Worm (Caenorhabditis elegans) whole organism, L3 larva: Measurements from ENCODE around the gene F49E2.5.
A peak's percentile ranks its signal among the peaks of the same experiment; 100 is the strongest.

Experiments
- R02D3.7 ChIP-seq: fragments of 150-350 bp; optimal IDR thresholded peaks from 2 replicates; lab custom pipeline; 2014; ENCODE audit warnings: missing biosample characterization, missing genetic modification characterization
- aly-2 ChIP-seq: fragments of 150-350 bp; optimal IDR thresholded peaks from 2 replicates; lab custom pipeline; 2014; ENCODE audit warnings: missing biosample characterization, missing genetic modification characterization
- ama-1 ChIP-seq: fragments of 150-350 bp; optimal IDR thresholded peaks from 2 replicates; lab custom pipeline; 2018
- ceh-16 ChIP-seq: sonication (generic microtip); optimal IDR thresholded peaks from 2 replicates; lab custom pipeline; 2017; ENCODE audit warnings: missing biosample characterization, missing genetic modification characterization
- ceh-82 ChIP-seq: fragments of 150-350 bp; optimal IDR thresholded peaks from 2 replicates; lab custom pipeline; 2014; ENCODE audit warnings: missing biosample characterization, missing genetic modification characterization
- ceh-9 ChIP-seq: sonication (generic microtip); optimal IDR thresholded peaks from 2 replicates; lab custom pipeline; 2018; ENCODE audit warnings: missing biosample characterization, missing genetic modification characterization
- daf-12 ChIP-seq: fragments of 150-350 bp; optimal IDR thresholded peaks from 2 replicates; lab custom pipeline; 2014; ENCODE audit warnings: missing biosample characterization, missing genetic modification reagents, missing genetic modification characterization
- elt-1 ChIP-seq: fragments of 150-350 bp; optimal IDR thresholded peaks from 2 replicates; lab custom pipeline; 2014; ENCODE audit warnings: missing biosample characterization, missing genetic modification characterization
- elt-2 ChIP-seq: sonication (generic microtip); optimal IDR thresholded peaks from 2 replicates; lab custom pipeline; 2016; ENCODE audit warnings: missing genetic modification reagents, mild to moderate bottlenecking, missing genetic modification characterization, missing compliant biosample characterization
- fkh-2 ChIP-seq: fragments of 150-350 bp; optimal IDR thresholded peaks from 2 replicates; lab custom pipeline; 2014; ENCODE audit warnings: missing biosample characterization, missing genetic modification reagents, missing genetic modification characterization
- hmg-11 ChIP-seq: sonication (generic microtip); optimal IDR thresholded peaks from 2 replicates; lab custom pipeline; 2016; ENCODE audit warnings: missing genetic modification characterization, missing compliant biosample characterization
- jun-1 ChIP-seq: fragments of 150-350 bp; optimal IDR thresholded peaks from 2 replicates; lab custom pipeline; 2014; ENCODE audit warnings: missing biosample characterization, missing genetic modification reagents, missing genetic modification characterization
- lin-15B ChIP-seq: fragments of 150-350 bp; optimal IDR thresholded peaks from 2 replicates; lab custom pipeline; 2014; ENCODE audit warnings: missing biosample characterization, missing genetic modification characterization
- lin-39 ChIP-seq: fragments of 150-350 bp; optimal IDR thresholded peaks from 2 replicates; lab custom pipeline; 2018; ENCODE audit warnings: missing biosample characterization, missing genetic modification reagents, missing genetic modification characterization
- lsy-12 ChIP-seq: sonication (generic microtip); optimal IDR thresholded peaks from 2 replicates; lab custom pipeline; 2016; ENCODE audit warnings: mild to moderate bottlenecking, missing genetic modification characterization, missing compliant biosample characterization
- mdl-1 ChIP-seq: fragments of 150-350 bp; optimal IDR thresholded peaks from 2 replicates; lab custom pipeline; 2014; ENCODE audit warnings: missing biosample characterization, missing genetic modification characterization
- nfya-1 ChIP-seq: sonication (generic microtip); optimal IDR thresholded peaks from 2 replicates; lab custom pipeline; 2017; ENCODE audit warnings: missing genetic modification characterization, mild to moderate bottlenecking, missing compliant biosample characterization, antibody characterized with exemption, moderate library complexity; ENCODE audit not compliant: insufficient read depth
- nhr-11 ChIP-seq: fragments of 150-350 bp; optimal IDR thresholded peaks from 2 replicates; lab custom pipeline; 2014; ENCODE audit warnings: missing biosample characterization, missing genetic modification characterization
- nhr-12 ChIP-seq: fragments of 150-350 bp; optimal IDR thresholded peaks from 2 replicates; lab custom pipeline; 2014; ENCODE audit warnings: missing biosample characterization, missing genetic modification characterization
- nhr-23 ChIP-seq: fragments of 150-350 bp; optimal IDR thresholded peaks from 2 replicates; lab custom pipeline; 2014; ENCODE audit warnings: missing biosample characterization, missing genetic modification reagents, missing genetic modification characterization
- nhr-237 ChIP-seq: fragments of 150-350 bp; optimal IDR thresholded peaks from 2 replicates; lab custom pipeline; 2014; ENCODE audit warnings: missing biosample characterization, missing genetic modification characterization
- nhr-43 ChIP-seq: sonication (generic microtip); optimal IDR thresholded peaks from 2 replicates; lab custom pipeline; 2016; ENCODE audit warnings: mild to moderate bottlenecking, missing genetic modification characterization, missing compliant biosample characterization; ENCODE audit not compliant: poor library complexity, severe bottlenecking
- nhr-76 ChIP-seq: fragments of 150-350 bp; sonication (generic microtip); optimal IDR thresholded peaks from 5 replicates; lab custom pipeline; 2014; ENCODE audit warnings: missing biosample characterization, missing genetic modification characterization
- pha-4 ChIP-seq: fragments of 150-350 bp; optimal IDR thresholded peaks from 2 replicates; lab custom pipeline; 2014; ENCODE audit warnings: missing biosample characterization, missing genetic modification reagents, missing genetic modification characterization
- sea-2 ChIP-seq: fragments of 150-350 bp; sonication (generic microtip); optimal IDR thresholded peaks from 4 replicates; lab custom pipeline; 2014; ENCODE audit warnings: missing biosample characterization, missing genetic modification reagents, missing genetic modification characterization
- skn-1 ChIP-seq: fragments of 150-350 bp; optimal IDR thresholded peaks from 2 replicates; lab custom pipeline; 2014; ENCODE audit warnings: missing biosample characterization, missing genetic modification characterization
- tbx-2 ChIP-seq: sonication (generic microtip); optimal IDR thresholded peaks from 2 replicates; lab custom pipeline; 2016; ENCODE audit warnings: mild to moderate bottlenecking, missing genetic modification characterization, missing compliant biosample characterization
- unc-39 ChIP-seq: sonication (generic microtip); optimal IDR thresholded peaks from 4 replicates; lab custom pipeline; 2017; ENCODE audit warnings: missing biosample characterization, missing genetic modification characterization
- unc-62 ChIP-seq: fragments of 150-350 bp; sonication (generic microtip); optimal IDR thresholded peaks from 4 replicates; lab custom pipeline; 2014; ENCODE audit warnings: missing biosample characterization, missing genetic modification reagents, missing genetic modification characterization
- zag-1 ChIP-seq: fragments of 150-350 bp; optimal IDR thresholded peaks from 2 replicates; lab custom pipeline; 2014; ENCODE audit warnings: missing biosample characterization, missing genetic modification characterization
- ztf-4 ChIP-seq: fragments of 150-350 bp; optimal IDR thresholded peaks from 2 replicates; lab custom pipeline; 2014; ENCODE audit warnings: missing biosample characterization, missing genetic modification characterization

Gene F49E2.5

ce11 chrX:9543352-9543751 lies at the start of gene F49E2.5:
F49E2.5 (plus strand) TSS chrX:9543652.
- TF ChIP-seq lin-15B (tag; lab: Kevin White, UChicago) (no peak), ceh-16 (no peak), daf-12 (tag; lab: Kevin White, UChicago) (no peak), lsy-12 (tag; lab: Kevin White, UChicago) (no peak), zag-1 (tag; lab: Kevin White, UChicago) (no peak), skn-1 (tag; lab: Kevin White, UChicago) (no peak), jun-1 (tag; lab: Kevin White, UChicago) (no peak)

ce11 chrX:9494661-9495060 lies 48.8 kb upstream of the F49E2.5 start:
- TF ChIP-seq hmg-11 (tag; lab: Kevin White, UChicago), result no peak
- TF ChIP-seq unc-39 (tag; lab: Kevin White, UChicago), result no peak
- TF ChIP-seq unc-62 (GFP tag; lab: Kevin White, UChicago), result no peak
- no peak for TF ChIP-seq lsy-12 (tag; lab: Kevin White, UChicago)
- no peak for TF ChIP-seq ceh-82 (tag; lab: Kevin White, UChicago)
- no peak for TF ChIP-seq lin-15B (tag; lab: Kevin White, UChicago)
- TF ChIP-seq sea-2 (GFP tag; lab: Kevin White, UChicago), result no peak
- no peak for TF ChIP-seq elt-1
- TF ChIP-seq nfya-1 (tag; lab: Kevin White, UChicago), result no peak
- TF ChIP-seq fkh-2, result no peak
- no peak for TF ChIP-seq lin-39 (tag; lab: Kevin White, UChicago)
- no peak for TF ChIP-seq nhr-43 (tag; lab: Kevin White, UChicago)
- no peak for TF ChIP-seq ztf-4 (tag; lab: Kevin White, UChicago)
- no peak for TF ChIP-seq ceh-9 (tag; lab: Kevin White, UChicago)
- TF ChIP-seq nhr-23, result no peak

- TF ChIP-seq nhr-11 (tag; lab: Kevin White, UChicago), result no peak
- no peak for TF ChIP-seq tbx-2 (tag; lab: Kevin White, UChicago)
- no peak for TF ChIP-seq ceh-16
- TF ChIP-seq nhr-237 (tag; lab: Kevin White, UChicago), result no peak
- TF ChIP-seq hmg-11 (tag; lab: Kevin White, UChicago), result no peak
- no peak for TF ChIP-seq zag-1 (tag; lab: Kevin White, UChicago)
- TF ChIP-seq mdl-1 (tag; lab: Kevin White, UChicago), result no peak
- TF ChIP-seq unc-39 (tag; lab: Kevin White, UChicago), result no peak
Measured at ce11 chrX:9499355-9499754, 44.1 kb upstream of the F49E2.5 start.

ce11 chrX:9504221-9504620 lies 39.2 kb upstream of the F49E2.5 start:
- no peak for TF ChIP-seq R02D3.7
- TF ChIP-seq aly-2 (tag; lab: Kevin White, UChicago), result no peak
- TF ChIP-seq pha-4 (tag; lab: Kevin White, UChicago), result no peak
- TF ChIP-seq tbx-2 (tag; lab: Kevin White, UChicago), result no peak
- no peak for TF ChIP-seq ztf-4 (tag; lab: Kevin White, UChicago)
- no peak for TF ChIP-seq ama-1 (lab: Kevin White, UChicago)
- no peak for TF ChIP-seq nhr-43 (tag; lab: Kevin White, UChicago)
- no peak for TF ChIP-seq nhr-12 (tag; lab: Kevin White, UChicago)
- TF ChIP-seq nhr-76 (tag; lab: Kevin White, UChicago), result no peak
- no peak for TF ChIP-seq nhr-23
- no peak for TF ChIP-seq elt-2 (tag; lab: Kevin White, UChicago)
- TF ChIP-seq jun-1 (tag; lab: Kevin White, UChicago), result no peak

ce11 chrX:9504911-9505397 lies 38.5 kb upstream of the F49E2.5 start:
- TF ChIP-seq sea-2 (GFP tag; lab: Kevin White, UChicago) (no peak), lin-39 (tag; lab: Kevin White, UChicago) (peak; percentile 15)

ce11 chrX:9506341-9506740 lies 37.1 kb upstream of the F49E2.5 start:
- peak; percentile 3 for TF ChIP-seq lin-15B (tag; lab: Kevin White, UChicago)
- TF ChIP-seq zag-1 (tag; lab: Kevin White, UChicago), result no peak
